Worm (Caenorhabditis elegans) whole organism, mixed stage, embryonic: ENCODE data around the gene F31F7.1.

Experiments
- M03D4.4 ChIP-seq: sonication (generic microtip); optimal IDR thresholded peaks from 2 replicates; lab custom pipeline; 2017; ENCODE audit warnings: mild to moderate bottlenecking, missing genetic modification characterization, missing compliant biosample characterization
- bed-3 ChIP-seq: fragments of 200-800 bp; sonication (Bioruptor generic); optimal IDR thresholded peaks from 3 replicates; lab custom pipeline; 2018; ENCODE audit warnings: mild to moderate bottlenecking, missing genetic modification characterization, moderate library complexity, missing compliant biosample characterization
- blmp-1 ChIP-seq: fragments of 150-350 bp; optimal IDR thresholded peaks from 2 replicates; lab custom pipeline; 2014; ENCODE audit warnings: missing biosample characterization, missing genetic modification characterization
- ceh-39 ChIP-seq: fragments of 150-350 bp; optimal IDR thresholded peaks from 2 replicates; lab custom pipeline; 2014; ENCODE audit warnings: missing biosample characterization, missing genetic modification characterization
- ceh-43 ChIP-seq: fragments of 200-800 bp; sonication (Bioruptor generic); optimal IDR thresholded peaks from 2 replicates; lab custom pipeline; 2018; ENCODE audit warnings: mild to moderate bottlenecking, missing genetic modification characterization, moderate library complexity, missing compliant biosample characterization
- ceh-83 ChIP-seq: fragments of 200-800 bp; sonication (Bioruptor generic); optimal IDR thresholded peaks from 2 replicates; lab custom pipeline; 2018; ENCODE audit warnings: mild to moderate bottlenecking, missing genetic modification characterization, missing compliant biosample characterization
- ces-1 ChIP-seq: fragments of 150-350 bp; optimal IDR thresholded peaks from 2 replicates; lab custom pipeline; 2014; ENCODE audit warnings: missing biosample characterization, missing genetic modification reagents, missing genetic modification characterization
- drap-1 ChIP-seq: fragments of 200-800 bp; sonication (Bioruptor generic); optimal IDR thresholded peaks from 3 replicates; lab custom pipeline; 2018; ENCODE audit warnings: mild to moderate bottlenecking, missing genetic modification characterization, missing compliant biosample characterization
- elt-1 ChIP-seq: sonication (generic microtip); optimal IDR thresholded peaks from 2 replicates; lab custom pipeline; 2017; ENCODE audit warnings: missing genetic modification characterization, mild to moderate bottlenecking, missing compliant biosample characterization, antibody characterized with exemption, moderate library complexity, borderline replicate concordance; ENCODE audit not compliant: insufficient read depth
- elt-3 ChIP-seq: fragments of 150-350 bp; optimal IDR thresholded peaks from 2 replicates; lab custom pipeline; 2014; ENCODE audit warnings: missing biosample characterization, missing genetic modification characterization
- hlh-1 ChIP-seq: fragments of 150-350 bp; optimal IDR thresholded peaks from 2 replicates; lab custom pipeline; 2014; ENCODE audit warnings: missing biosample characterization, missing genetic modification reagents, missing genetic modification characterization
- lin-13 ChIP-seq: fragments of 150-350 bp; optimal IDR thresholded peaks from 2 replicates; lab custom pipeline; 2014; ENCODE audit warnings: missing biosample characterization, missing genetic modification characterization
- lin-32 ChIP-seq: fragments of 200-800 bp; sonication (Bioruptor generic); optimal IDR thresholded peaks from 2 replicates; lab custom pipeline; 2018; ENCODE audit warnings: mild to moderate bottlenecking, missing genetic modification characterization, missing compliant biosample characterization
- mab-5 ChIP-seq: fragments of 150-350 bp; optimal IDR thresholded peaks from 2 replicates; lab custom pipeline; 2014; ENCODE audit warnings: missing biosample characterization, missing genetic modification characterization
- mep-1 ChIP-seq: fragments of 150-350 bp; optimal IDR thresholded peaks from 2 replicates; lab custom pipeline; 2017; ENCODE audit warnings: missing biosample characterization, missing genetic modification reagents, missing genetic modification characterization, inconsistent platforms
- mls-2 ChIP-seq: sonication (generic microtip); optimal IDR thresholded peaks from 2 replicates; lab custom pipeline; 2016; ENCODE audit warnings: mild to moderate bottlenecking, missing genetic modification characterization, moderate library complexity, missing compliant biosample characterization
- nhr-12 ChIP-seq: fragments of 150-350 bp; optimal IDR thresholded peaks from 2 replicates; lab custom pipeline; 2014; ENCODE audit warnings: missing biosample characterization, missing genetic modification characterization
- nhr-2 ChIP-seq: fragments of 150-350 bp; optimal IDR thresholded peaks from 2 replicates; lab custom pipeline; 2014; ENCODE audit warnings: missing biosample characterization, missing genetic modification characterization
- nhr-28 ChIP-seq: fragments of 150-350 bp; optimal IDR thresholded peaks from 2 replicates; lab custom pipeline; 2014; ENCODE audit warnings: missing biosample characterization, missing genetic modification characterization
- nhr-76 ChIP-seq: sonication (generic microtip); optimal IDR thresholded peaks from 2 replicates; lab custom pipeline; 2017; ENCODE audit warnings: missing biosample characterization, missing genetic modification characterization
- sem-2 ChIP-seq: fragments of 200-800 bp; sonication (Bioruptor generic); optimal IDR thresholded peaks from 2 replicates; lab custom pipeline; 2018; ENCODE audit warnings: mild to moderate bottlenecking, missing genetic modification characterization, missing compliant biosample characterization
- snpc-4 ChIP-seq: fragments of 150-350 bp; optimal IDR thresholded peaks from 2 replicates; lab custom pipeline; 2014; ENCODE audit warnings: missing biosample characterization, missing genetic modification characterization
- sptf-1 ChIP-seq: sonication (generic microtip); optimal IDR thresholded peaks from 2 replicates; lab custom pipeline; 2017; ENCODE audit warnings: mild to moderate bottlenecking, missing genetic modification characterization, moderate library complexity, missing compliant biosample characterization
- tbx-8 ChIP-seq: fragments of 200-800 bp; sonication (Bioruptor generic); optimal IDR thresholded peaks from 2 replicates; lab custom pipeline; 2018; ENCODE audit warnings: mild to moderate bottlenecking, missing genetic modification characterization, moderate library complexity, missing compliant biosample characterization
- unc-120 ChIP-seq: sonication (generic microtip); optimal IDR thresholded peaks from 2 replicates; lab custom pipeline; 2017; ENCODE audit warnings: missing genetic modification characterization, missing compliant biosample characterization; ENCODE audit not compliant: poor library complexity, severe bottlenecking
- unc-39 ChIP-seq: fragments of 150-350 bp; optimal IDR thresholded peaks from 2 replicates; lab custom pipeline; 2014; ENCODE audit warnings: missing biosample characterization, missing genetic modification characterization
- unc-62 ChIP-seq: fragments of 150-350 bp; optimal IDR thresholded peaks from 2 replicates; lab custom pipeline; 2014; ENCODE audit warnings: missing biosample characterization, missing genetic modification reagents, missing genetic modification characterization
- zip-8 ChIP-seq: fragments of 150-350 bp; optimal IDR thresholded peaks from 2 replicates; lab custom pipeline; 2014; ENCODE audit warnings: missing biosample characterization, missing genetic modification characterization
- ztf-11 ChIP-seq: fragments of 150-350 bp; optimal IDR thresholded peaks from 2 replicates; lab custom pipeline; 2014; ENCODE audit warnings: missing biosample characterization, missing genetic modification characterization

Gene F31F7.1

ce11 chrV:6288607-6289006 is 12.4 kb downstream of the F31F7.1 start, which contains the start of gene K12B6.11:
TSS of gene K12B6.11 (plus strand) at chrV:6288907.
- TF ChIP-seq nhr-28 (tag; lab: Kevin White, UChicago), result no peak
- no peak for TF ChIP-seq blmp-1 (tag; lab: Kevin White, UChicago)
- no peak for TF ChIP-seq unc-39 (tag; lab: Kevin White, UChicago)
- no peak for TF ChIP-seq unc-120 (tag; lab: Kevin White, UChicago)
- TF ChIP-seq zip-8 (tag; lab: Kevin White, UChicago), result no peak
- no peak for TF ChIP-seq sptf-1 (tag; lab: Kevin White, UChicago)
- TF ChIP-seq mab-5 (tag; lab: Kevin White, UChicago), result no peak
- no peak for TF ChIP-seq drap-1 (GFP tag; lab: Kevin White, UChicago)
- TF ChIP-seq tbx-8 (GFP tag; lab: Kevin White, UChicago), result no peak
- no peak for TF ChIP-seq ces-1 (GFP tag; lab: Kevin White, UChicago)
- no peak for TF ChIP-seq nhr-2
- TF ChIP-seq ceh-83, result no peak
- no peak for TF ChIP-seq unc-62 (GFP tag; lab: Kevin White, UChicago)
- no peak for TF ChIP-seq mep-1
- TF ChIP-seq hlh-1, result no peak
- no peak for TF ChIP-seq lin-32 (GFP tag; lab: Kevin White, UChicago)
- no peak for TF ChIP-seq ceh-43 (GFP tag; lab: Kevin White, UChicago)
- no peak for TF ChIP-seq elt-1
- TF ChIP-seq ztf-11, result no peak
- TF ChIP-seq, all 35 proteins: peak for 0

ce11 chrV:6291301-6291700 is 15.1 kb downstream of the F31F7.1 start:
- TF ChIP-seq mls-2 (tag; lab: Kevin White, UChicago) (no peak), zip-8 (tag; lab: Kevin White, UChicago) (no peak), bed-3 (GFP tag; lab: Kevin White, UChicago) (no peak), elt-3 (tag; lab: Kevin White, UChicago) (no peak), snpc-4 (tag; lab: Kevin White, UChicago) (no peak), lin-13 (no peak), hlh-1 (no peak), nhr-76 (tag; lab: Kevin White, UChicago) (no peak), nhr-12 (tag; lab: Kevin White, UChicago) (no peak)

- TF ChIP-seq ceh-83, result no peak
- no peak for TF ChIP-seq unc-62 (GFP tag; lab: Kevin White, UChicago)
- TF ChIP-seq ceh-43 (GFP tag; lab: Kevin White, UChicago), result no peak
- TF ChIP-seq M03D4.4, result no peak
- no peak for TF ChIP-seq lin-32 (GFP tag; lab: Kevin White, UChicago)
- no peak for TF ChIP-seq elt-3 (tag; lab: Kevin White, UChicago)
- no peak for TF ChIP-seq ces-1 (GFP tag; lab: Kevin White, UChicago)
- no peak for TF ChIP-seq zip-8 (tag; lab: Kevin White, UChicago)
- no peak for TF ChIP-seq nhr-28 (tag; lab: Kevin White, UChicago)
- TF ChIP-seq, all 35 proteins: peak for 0
These were observed 16.2 kb downstream of the F31F7.1 start, which contains the start of gene K12B6.9 for ce11 chrV:6292401-6292800. TSS of gene K12B6.9 (minus strand) at chrV:6292666.

ce11 chrV:6301046-6301445 is 24.8 kb downstream of the F31F7.1 start:
- TF ChIP-seq mls-2 (tag; lab: Kevin White, UChicago) (no peak), mep-1 (no peak), ceh-43 (GFP tag; lab: Kevin White, UChicago) (no peak), mab-5 (tag; lab: Kevin White, UChicago) (no peak), nhr-76 (tag; lab: Kevin White, UChicago) (no peak), zip-8 (tag; lab: Kevin White, UChicago) (no peak), nhr-12 (tag; lab: Kevin White, UChicago) (no peak), drap-1 (GFP tag; lab: Kevin White, UChicago) (no peak), hlh-1 (no peak), ceh-83 (no peak), unc-120 (tag; lab: Kevin White, UChicago) (no peak), tbx-8 (GFP tag; lab: Kevin White, UChicago) (no peak), ceh-39 (tag; lab: Kevin White, UChicago) (no peak), M03D4.4 (no peak), sem-2 (GFP tag; lab: Kevin White, UChicago) (no peak), ces-1 (GFP tag; lab: Kevin White, UChicago) (no peak)

- TF ChIP-seq elt-1 (peak; percentile 89), blmp-1 (tag; lab: Kevin White, UChicago) (no peak), sptf-1 (tag; lab: Kevin White, UChicago) (no peak)
These were observed 26.2 kb downstream of the F31F7.1 start for ce11 chrV:6302465-6302864.
